Worm (Caenorhabditis elegans): ENCODE data around the gene fipr-13.

The fipr-13 gene

DNA sequence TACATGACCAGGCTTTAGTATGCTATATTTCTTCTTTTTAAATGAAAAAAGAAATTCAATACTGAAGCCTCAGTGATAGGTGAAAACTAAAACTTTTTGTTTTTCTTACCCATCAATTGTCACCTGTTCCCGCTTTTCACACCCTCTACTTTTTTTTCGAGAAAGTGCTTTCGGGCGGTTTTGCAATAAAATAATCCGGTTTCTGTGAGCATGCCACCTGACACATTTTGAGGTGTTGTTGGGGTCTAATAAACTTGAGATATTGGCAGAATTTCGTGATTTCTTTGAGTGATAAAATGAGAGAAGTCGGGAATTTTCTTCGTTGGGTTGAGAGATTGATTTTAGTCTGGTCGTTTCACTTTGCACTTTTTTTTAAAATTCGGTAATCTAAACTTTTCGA is 4.3 kb upstream of the fipr-13 start:
- TF ChIP-seq elt-3 (tag; optimal IDR thresholded peaks at IDR 0.05) (no peak), nhr-76 (tag; optimal IDR thresholded peaks at IDR 0.05) (peak; percentile 61), zag-1 (tag; optimal IDR thresholded peaks at IDR 0.05) (no peak), nhr-12 (tag; optimal IDR thresholded peaks at IDR 0.05) (no peak), fos-1 (tag; optimal IDR thresholded peaks at IDR 0.05) (no peak), ceh-16 (tag; optimal IDR thresholded peaks at IDR 0.05) (no peak), ceh-28 (tag; optimal IDR thresholded peaks at IDR 0.05) (no peak), nhr-11 (tag; optimal IDR thresholded peaks at IDR 0.05) (no peak), aly-2 (tag; optimal IDR thresholded peaks at IDR 0.05) (no peak), tbx-2 (tag; optimal IDR thresholded peaks at IDR 0.05) (no peak), nfya-1 (tag; optimal IDR thresholded peaks at IDR 0.05; ENCODE audit: insufficient read depth) (peak; percentile 7), unc-62 (GFP tag; optimal IDR thresholded peaks at IDR 0.05) (no peak), daf-12 (tag; optimal IDR thresholded peaks at IDR 0.05) (no peak)

DNA sequence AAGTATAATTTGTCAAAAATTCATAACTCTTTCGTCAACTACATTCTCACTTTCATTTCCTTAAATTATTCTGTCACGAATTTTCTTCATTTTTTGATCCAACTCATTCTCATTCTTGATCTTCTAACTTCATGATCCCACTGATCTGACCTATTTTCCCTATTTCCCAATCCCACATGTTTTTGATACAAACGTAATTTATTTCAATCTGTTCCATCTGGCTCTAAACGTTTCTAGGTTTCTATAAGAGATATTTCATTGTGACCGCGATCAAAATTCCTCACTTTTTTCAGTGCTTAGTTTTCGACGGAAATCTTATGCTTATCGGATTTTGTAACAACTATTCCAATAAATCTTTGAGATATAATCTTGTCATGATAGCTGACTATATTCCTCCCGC is 1.4 kb downstream of the fipr-13 start:
- TF ChIP-seq tbx-2 (tag; optimal IDR thresholded peaks at IDR 0.05): no peak
- no peak for TF ChIP-seq egl-27 (tag; optimal IDR thresholded peaks at IDR 0.05)
- no peak for TF ChIP-seq ceh-16 (tag; optimal IDR thresholded peaks at IDR 0.05)
- no peak for TF ChIP-seq nhr-12 (tag; optimal IDR thresholded peaks at IDR 0.05)
- TF ChIP-seq fkh-2 (tag; optimal IDR thresholded peaks at IDR 0.05): no peak
- no peak for TF ChIP-seq fos-1 (tag; optimal IDR thresholded peaks at IDR 0.05)
- TF ChIP-seq aly-2 (tag; optimal IDR thresholded peaks at IDR 0.05): no peak
- no peak for TF ChIP-seq ztf-11 (tag; optimal IDR thresholded peaks at IDR 0.05)
- no peak for TF ChIP-seq elt-2 (tag; optimal IDR thresholded peaks at IDR 0.05)

DNA sequence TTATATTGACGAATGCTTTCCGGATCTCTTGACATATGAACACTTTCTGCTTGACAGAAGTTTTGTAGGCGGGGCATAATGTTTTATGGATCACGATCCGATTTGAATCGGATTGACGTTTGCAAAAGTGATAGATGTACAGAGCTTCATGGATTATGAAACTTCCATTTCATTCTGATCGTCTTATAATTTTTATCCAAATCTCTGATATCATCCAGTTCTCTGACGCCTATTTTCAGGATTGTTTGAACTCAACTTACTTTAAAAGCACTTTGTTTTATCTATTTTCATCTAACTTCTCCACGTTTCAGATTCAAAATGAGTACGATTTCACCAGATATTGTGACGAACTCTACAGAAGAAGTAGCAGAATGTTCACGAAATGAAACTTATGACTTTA is 2.4 kb downstream of the fipr-13 start, which contains the start of gene npr-39:
Gene npr-39 (plus strand): TSS at position 301 of the 400 bp plus-strand sequence.
- TF ChIP-seq jun-1 (tag; optimal IDR thresholded peaks at IDR 0.05): no peak
- no peak for TF ChIP-seq nhr-23 (tag; optimal IDR thresholded peaks at IDR 0.05)
- peak; percentile 43 for TF ChIP-seq nhr-76 (tag; optimal IDR thresholded peaks at IDR 0.05)
- TF ChIP-seq ztf-11 (tag; optimal IDR thresholded peaks at IDR 0.05): no peak
- no peak for TF ChIP-seq ztf-4 (tag; optimal IDR thresholded peaks at IDR 0.05)

DNA sequence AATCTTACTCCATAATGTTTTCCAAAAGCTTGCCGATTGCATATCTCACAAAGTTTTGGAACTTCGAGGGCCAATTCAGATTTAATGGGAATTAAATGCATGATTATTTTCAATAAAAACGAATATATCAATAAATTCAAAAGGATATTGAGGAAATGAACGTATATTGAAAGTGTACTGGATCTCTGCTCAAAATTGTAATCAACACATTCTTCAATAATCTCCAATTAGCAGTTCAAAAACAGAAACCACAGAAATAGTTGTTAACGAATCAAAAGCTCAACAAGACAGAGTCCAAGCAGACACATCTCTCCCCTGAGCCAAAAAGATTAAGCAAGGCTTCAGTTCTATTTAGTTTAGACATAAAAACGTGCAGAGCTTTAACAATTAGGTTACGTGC is 6.2 kb downstream of the fipr-13 start, which contains the start of gene nhr-192:
Gene nhr-192 (minus strand): TSS at position 101 of the 400 bp plus-strand sequence.
- TF ChIP-seq ztf-4 (tag; optimal IDR thresholded peaks at IDR 0.05): no peak
- TF ChIP-seq lsy-12 (tag; optimal IDR thresholded peaks at IDR 0.05): no peak
- TF ChIP-seq ztf-11 (tag; optimal IDR thresholded peaks at IDR 0.05): no peak
- TF ChIP-seq nhr-77 (tag; optimal IDR thresholded peaks at IDR 0.05): no peak
- TF ChIP-seq ceh-9 (tag; optimal IDR thresholded peaks at IDR 0.05): no peak
- no peak for TF ChIP-seq daf-12 (tag; optimal IDR thresholded peaks at IDR 0.05)
- TF ChIP-seq nhr-43 (tag; optimal IDR thresholded peaks at IDR 0.05; ENCODE audit: poor library complexity, severe bottlenecking): no peak
- TF ChIP-seq fkh-2 (tag; optimal IDR thresholded peaks at IDR 0.05): no peak
- no peak for TF ChIP-seq mml-1 (tag; optimal IDR thresholded peaks at IDR 0.05)
- no peak for TF ChIP-seq nhr-12 (tag; optimal IDR thresholded peaks at IDR 0.05)
- no peak for TF ChIP-seq eor-1 (tag; optimal IDR thresholded peaks at IDR 0.05)
- TF ChIP-seq sea-2 (GFP tag; optimal IDR thresholded peaks at IDR 0.05): no peak
- no peak for TF ChIP-seq tbx-2 (tag; optimal IDR thresholded peaks at IDR 0.05)
- TF ChIP-seq unc-62 (GFP tag; optimal IDR thresholded peaks at IDR 0.05): no peak

DNA sequence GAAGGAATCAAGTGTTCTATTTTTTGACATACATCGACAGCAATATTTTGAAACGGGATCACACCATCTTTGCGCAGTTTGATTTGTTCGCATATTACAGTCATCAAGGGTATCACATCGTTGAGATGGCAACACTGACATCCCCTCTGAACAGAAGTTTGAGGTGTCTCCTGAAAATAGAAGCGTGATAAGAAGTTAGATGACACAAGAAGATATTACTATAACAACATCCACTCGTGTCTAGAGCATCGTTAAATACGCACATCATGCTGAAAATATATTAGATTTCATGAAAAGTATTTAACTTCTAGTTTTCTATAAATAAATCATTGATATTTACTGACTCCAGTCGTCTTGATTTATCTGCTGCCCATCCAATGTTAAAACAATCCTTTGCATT is 8.4 kb downstream of the fipr-13 start:
- no peak for TF ChIP-seq ztf-11 (tag; optimal IDR thresholded peaks at IDR 0.05)
- TF ChIP-seq nhr-23 (tag; optimal IDR thresholded peaks at IDR 0.05): no peak
- no peak for TF ChIP-seq fos-1 (tag; optimal IDR thresholded peaks at IDR 0.05)
- TF ChIP-seq ama-1 (optimal IDR thresholded peaks at IDR 0.05): no peak
- no peak for TF ChIP-seq ztf-4 (tag; optimal IDR thresholded peaks at IDR 0.05)
- TF ChIP-seq elt-1 (tag; optimal IDR thresholded peaks at IDR 0.05): no peak
- no peak for TF ChIP-seq mdl-1 (tag; optimal IDR thresholded peaks at IDR 0.05)
- no peak for TF ChIP-seq nhr-28 (tag; optimal IDR thresholded peaks at IDR 0.05)
- no peak for TF ChIP-seq nhr-43 (tag; optimal IDR thresholded peaks at IDR 0.05; ENCODE audit: poor library complexity, severe bottlenecking)
- no peak for TF ChIP-seq nhr-77 (tag; optimal IDR thresholded peaks at IDR 0.05)
- TF ChIP-seq zag-1 (tag; optimal IDR thresholded peaks at IDR 0.05): no peak
- no peak for TF ChIP-seq lsy-12 (tag; optimal IDR thresholded peaks at IDR 0.05)
- no peak for TF ChIP-seq ceh-16 (tag; optimal IDR thresholded peaks at IDR 0.05)
- TF ChIP-seq nhr-67 (tag; optimal IDR thresholded peaks at IDR 0.05): no peak
- no peak for TF ChIP-seq hmg-11 (tag; optimal IDR thresholded peaks at IDR 0.05)
- TF ChIP-seq R02D3.7 (tag; optimal IDR thresholded peaks at IDR 0.05): no peak
- TF ChIP-seq elt-2 (tag; optimal IDR thresholded peaks at IDR 0.05): no peak
- TF ChIP-seq egl-5 (tag; optimal IDR thresholded peaks at IDR 0.05): no peak
- no peak for TF ChIP-seq egl-27 (tag; optimal IDR thresholded peaks at IDR 0.05)
